Worm (Caenorhabditis elegans) whole organism, midembryonic: ENCODE data around the gene msp-32.
"Not testable (repeated sequence)": the region's sequence is repeated elsewhere in the genome, so short reads cannot be mapped to it uniquely, and the experiment has no call there.

Experiments
- T22C8.4 ChIP-seq: fragments of 200-800 bp; sonication (Bioruptor generic); IDR thresholded peaks from 2 replicates; pipeline ENCODE4 v1.3.6; 2022; ENCODE audit warnings: missing genetic modification characterization, missing compliant biosample characterization
- cog-1 ChIP-seq: sonication (generic microtip); optimal IDR thresholded peaks from 2 replicates; lab custom pipeline; 2016; ENCODE audit warnings: missing genetic modification characterization, missing compliant biosample characterization
- flt-1 ChIP-seq: fragments of 200-800 bp; sonication (Bioruptor generic); IDR thresholded peaks from 2 replicates; pipeline ENCODE4 v1.3.6; 2022; ENCODE audit warnings: missing genetic modification characterization, missing compliant biosample characterization
- klf-2 ChIP-seq: fragments of 200-800 bp; sonication (Bioruptor generic); conservative IDR thresholded peaks from 2 replicates; pipeline ENCODE4 v1.3.6; 2022; ENCODE audit warnings: missing genetic modification reagents, missing genetic modification characterization, missing compliant biosample characterization
- med-1 ChIP-seq: sonication (generic microtip); optimal IDR thresholded peaks from 2 replicates; lab custom pipeline; 2017; ENCODE audit warnings: missing genetic modification characterization, mild to moderate bottlenecking, missing compliant biosample characterization, antibody characterized with exemption, missing genetic modification reagents; ENCODE audit not compliant: insufficient read depth
- ref-1 ChIP-seq: fragments of 200-800 bp; sonication (Bioruptor generic); conservative IDR thresholded peaks from 2 replicates; pipeline ENCODE4 v1.3.6; 2022; ENCODE audit warnings: missing genetic modification reagents, missing genetic modification characterization, missing compliant biosample characterization
- tab-1 ChIP-seq: fragments of 200-800 bp; sonication (Bioruptor generic); IDR thresholded peaks from 2 replicates; pipeline ENCODE4 v1.3.6; 2022; ENCODE audit warnings: missing genetic modification characterization, missing compliant biosample characterization
- ztf-23 ChIP-seq: fragments of 200-800 bp; sonication (Bioruptor generic); IDR thresholded peaks from 2 replicates; pipeline ENCODE4 v1.3.6; 2022; ENCODE audit warnings: missing genetic modification reagents, missing genetic modification characterization, missing compliant biosample characterization
- ztf-29 ChIP-seq: fragments of 200-800 bp; sonication (Bioruptor generic); IDR thresholded peaks from 2 replicates; pipeline ENCODE4 v1.3.6; 2022; ENCODE audit warnings: missing genetic modification reagents, missing genetic modification characterization, missing compliant biosample characterization

The msp-32 gene

ce11 chrII:4891012-4891775, 7.4 kb upstream of the msp-32 start, which contains the start of gene gst-9:
gst-9 (plus strand) TSS chrII:4891585.
- TF ChIP-seq flt-1 (GFP tag; lab: Robert Waterston, UW): no peak
- no peak for TF ChIP-seq cog-1 (tag; lab: Kevin White, UChicago)
- no peak for TF ChIP-seq ztf-29
- TF ChIP-seq med-1 (GFP tag; lab: Kevin White, UChicago): no peak
- TF ChIP-seq tab-1 (GFP tag; lab: Robert Waterston, UW): no peak
- no peak for TF ChIP-seq T22C8.4 (GFP tag; lab: Robert Waterston, UW)

- no peak for TF ChIP-seq cog-1 (tag; lab: Kevin White, UChicago)
- no peak for TF ChIP-seq ref-1 (GFP tag; lab: Robert Waterston, UW)
- no peak for TF ChIP-seq T22C8.4 (GFP tag; lab: Robert Waterston, UW)
- TF ChIP-seq flt-1 (GFP tag; lab: Robert Waterston, UW): no peak
- TF ChIP-seq med-1 (GFP tag; lab: Kevin White, UChicago): no peak
- no peak for TF ChIP-seq ztf-23 (GFP tag; lab: Robert Waterston, UW)
- no peak for TF ChIP-seq ztf-29
- no peak for TF ChIP-seq klf-2 (GFP tag; lab: Robert Waterston, UW)
- TF ChIP-seq tab-1 (GFP tag; lab: Robert Waterston, UW): no peak
These were observed 6.0 kb upstream of the msp-32 start, which contains the start of gene msp-33 for ce11 chrII:4892594-4892993. msp-33 (minus strand) TSS chrII:4892694.

- TF ChIP-seq ztf-29: no peak
- peak; percentile 80 for TF ChIP-seq T22C8.4 (GFP tag; lab: Robert Waterston, UW)
These were observed 3.4 kb downstream of the msp-32 start, which contains the start of gene R05F9.9 for ce11 chrII:4902035-4902434. R05F9.9 (minus strand) TSS chrII:4902100.

- TF ChIP-seq med-1 (GFP tag; lab: Kevin White, UChicago); T22C8.4 (GFP tag; lab: Robert Waterston, UW); ref-1 (GFP tag; lab: Robert Waterston, UW): not testable (repeated sequence)
These were observed 5.1 kb downstream of the msp-32 start, which contains the start of gene sgt-1 for ce11 chrII:4903696-4904095. sgt-1 (minus strand) TSS chrII:4903796.

- TF ChIP-seq klf-2 (GFP tag; lab: Robert Waterston, UW) (no peak), med-1 (GFP tag; lab: Kevin White, UChicago) (no peak), cog-1 (tag; lab: Kevin White, UChicago) (no peak), T22C8.4 (GFP tag; lab: Robert Waterston, UW) (no peak), flt-1 (GFP tag; lab: Robert Waterston, UW) (0 out of 2 replicates have a peak, but pooled peaks have one; percentile 7), ztf-23 (GFP tag; lab: Robert Waterston, UW) (no peak), ztf-29 (peak; percentile 57; the same call in 1 of the 2 replicates), ref-1 (GFP tag; lab: Robert Waterston, UW) (no peak), tab-1 (GFP tag; lab: Robert Waterston, UW) (no peak)
These were observed 5.6 kb downstream of the msp-32 start for ce11 chrII:4904277-4904676.

ce11 chrII:4904778-4905177, 6.1 kb downstream of the msp-32 start, which contains the start of gene btbd-10:
btbd-10 (plus strand) TSS chrII:4905008.
- no peak for TF ChIP-seq ztf-23 (GFP tag; lab: Robert Waterston, UW)
- no peak for TF ChIP-seq med-1 (GFP tag; lab: Kevin White, UChicago)
- TF ChIP-seq cog-1 (tag; lab: Kevin White, UChicago): no peak
- no peak for TF ChIP-seq T22C8.4 (GFP tag; lab: Robert Waterston, UW)
- TF ChIP-seq tab-1 (GFP tag; lab: Robert Waterston, UW): no peak
- no peak for TF ChIP-seq flt-1 (GFP tag; lab: Robert Waterston, UW)
- no peak for TF ChIP-seq ztf-29
- TF ChIP-seq ref-1 (GFP tag; lab: Robert Waterston, UW): no peak
- no peak for TF ChIP-seq klf-2 (GFP tag; lab: Robert Waterston, UW)

ce11 chrII:4905331-4905730, 6.7 kb downstream of the msp-32 start:
- no peak for TF ChIP-seq med-1 (GFP tag; lab: Kevin White, UChicago)
- no peak for TF ChIP-seq flt-1 (GFP tag; lab: Robert Waterston, UW)
- no peak for TF ChIP-seq ref-1 (GFP tag; lab: Robert Waterston, UW)
- TF ChIP-seq tab-1 (GFP tag; lab: Robert Waterston, UW): no peak
- no peak for TF ChIP-seq ztf-23 (GFP tag; lab: Robert Waterston, UW)
- no peak for TF ChIP-seq T22C8.4 (GFP tag; lab: Robert Waterston, UW)
- TF ChIP-seq cog-1 (tag; lab: Kevin White, UChicago): no peak
- no peak for TF ChIP-seq ztf-29
- no peak for TF ChIP-seq klf-2 (GFP tag; lab: Robert Waterston, UW)

- no peak for TF ChIP-seq cog-1 (tag; lab: Kevin White, UChicago)
- TF ChIP-seq ztf-29: no peak
- TF ChIP-seq tab-1 (GFP tag; lab: Robert Waterston, UW): no peak
- TF ChIP-seq ztf-23 (GFP tag; lab: Robert Waterston, UW): no peak
- no peak for TF ChIP-seq T22C8.4 (GFP tag; lab: Robert Waterston, UW)
- no peak for TF ChIP-seq ref-1 (GFP tag; lab: Robert Waterston, UW)
- TF ChIP-seq flt-1 (GFP tag; lab: Robert Waterston, UW): no peak
- TF ChIP-seq med-1 (GFP tag; lab: Kevin White, UChicago): no peak
- no peak for TF ChIP-seq klf-2 (GFP tag; lab: Robert Waterston, UW)
These were observed 7.3 kb downstream of the msp-32 start for ce11 chrII:4905883-4906282.

ce11 chrII:4908160-4908559, 9.5 kb downstream of the msp-32 start:
- TF ChIP-seq flt-1 (GFP tag; lab: Robert Waterston, UW) (no peak), ztf-23 (GFP tag; lab: Robert Waterston, UW) (no peak), med-1 (GFP tag; lab: Kevin White, UChicago) (no peak), T22C8.4 (GFP tag; lab: Robert Waterston, UW) (no peak)
